Worm (Caenorhabditis elegans) whole organism, L3 larva: Measurements from ENCODE around the gene dcaf-1.
A peak's percentile ranks its signal among the peaks of the same experiment; 100 is the strongest.

Experiments
- R02D3.7 ChIP-seq: fragments of 150-350 bp; optimal IDR thresholded peaks from 2 replicates; lab custom pipeline; 2014; ENCODE audit warnings: missing biosample characterization, missing genetic modification characterization
- aly-2 ChIP-seq: fragments of 150-350 bp; optimal IDR thresholded peaks from 2 replicates; lab custom pipeline; 2014; ENCODE audit warnings: missing biosample characterization, missing genetic modification characterization
- ceh-82 ChIP-seq: fragments of 150-350 bp; optimal IDR thresholded peaks from 2 replicates; lab custom pipeline; 2014; ENCODE audit warnings: missing biosample characterization, missing genetic modification characterization
- daf-12 ChIP-seq: fragments of 150-350 bp; optimal IDR thresholded peaks from 2 replicates; lab custom pipeline; 2014; ENCODE audit warnings: missing biosample characterization, missing genetic modification reagents, missing genetic modification characterization
- egl-27 ChIP-seq: sonication (generic microtip); optimal IDR thresholded peaks from 4 replicates; lab custom pipeline; 2017; ENCODE audit warnings: missing biosample characterization, missing genetic modification reagents, missing genetic modification characterization
- elt-1 ChIP-seq: fragments of 150-350 bp; optimal IDR thresholded peaks from 2 replicates; lab custom pipeline; 2014; ENCODE audit warnings: missing biosample characterization, missing genetic modification characterization
- elt-2 ChIP-seq: sonication (generic microtip); optimal IDR thresholded peaks from 2 replicates; lab custom pipeline; 2016; ENCODE audit warnings: missing genetic modification reagents, mild to moderate bottlenecking, missing genetic modification characterization, missing compliant biosample characterization
- elt-3 ChIP-seq, 3 experiments: fragments of 150-350 bp in 1 of 3; sonication (generic microtip) in 2 of 3; optimal IDR thresholded peaks; 2 replicates in 2 of 3; 4 replicates in 1 of 3; lab custom pipeline; 2014 to 2017; ENCODE audit warnings: missing biosample characterization in 3 of 3, missing genetic modification characterization in 3 of 3
- eor-1 ChIP-seq, 2 experiments: fragments of 150-350 bp; optimal IDR thresholded peaks; 2 replicates each; lab custom pipeline; 2014 to 2018; ENCODE audit warnings: missing biosample characterization in 2 of 2, missing genetic modification characterization in 2 of 2
- fkh-10 ChIP-seq: sonication (generic microtip); optimal IDR thresholded peaks from 2 replicates; lab custom pipeline; 2017; ENCODE audit warnings: missing biosample characterization, missing genetic modification reagents, missing genetic modification characterization
- fos-1 ChIP-seq: fragments of 150-350 bp; optimal IDR thresholded peaks from 2 replicates; lab custom pipeline; 2014; ENCODE audit warnings: missing biosample characterization, missing genetic modification characterization
- hmg-11 ChIP-seq: sonication (generic microtip); optimal IDR thresholded peaks from 2 replicates; lab custom pipeline; 2016; ENCODE audit warnings: missing genetic modification characterization, missing compliant biosample characterization
- jun-1 ChIP-seq: fragments of 150-350 bp; optimal IDR thresholded peaks from 2 replicates; lab custom pipeline; 2014; ENCODE audit warnings: missing biosample characterization, missing genetic modification reagents, missing genetic modification characterization
- lin-15B ChIP-seq: fragments of 150-350 bp; optimal IDR thresholded peaks from 2 replicates; lab custom pipeline; 2014; ENCODE audit warnings: missing biosample characterization, missing genetic modification characterization
- mml-1 ChIP-seq: fragments of 150-350 bp; sonication (generic microtip); optimal IDR thresholded peaks from 3 replicates; lab custom pipeline; 2014; ENCODE audit warnings: missing biosample characterization, missing genetic modification characterization
- nfya-1 ChIP-seq: sonication (generic microtip); optimal IDR thresholded peaks from 2 replicates; lab custom pipeline; 2017; ENCODE audit warnings: missing genetic modification characterization, mild to moderate bottlenecking, missing compliant biosample characterization, antibody characterized with exemption, moderate library complexity; ENCODE audit not compliant: insufficient read depth
- nhr-11 ChIP-seq: fragments of 150-350 bp; optimal IDR thresholded peaks from 2 replicates; lab custom pipeline; 2014; ENCODE audit warnings: missing biosample characterization, missing genetic modification characterization
- nhr-12 ChIP-seq: fragments of 150-350 bp; optimal IDR thresholded peaks from 2 replicates; lab custom pipeline; 2014; ENCODE audit warnings: missing biosample characterization, missing genetic modification characterization
- nhr-237 ChIP-seq: fragments of 150-350 bp; optimal IDR thresholded peaks from 2 replicates; lab custom pipeline; 2014; ENCODE audit warnings: missing biosample characterization, missing genetic modification characterization
- nhr-25 ChIP-seq: sonication (generic microtip); optimal IDR thresholded peaks from 2 replicates; lab custom pipeline; 2017; ENCODE audit warnings: missing biosample characterization, missing genetic modification characterization
- nhr-67 ChIP-seq: fragments of 150-350 bp; optimal IDR thresholded peaks from 2 replicates; lab custom pipeline; 2014; ENCODE audit warnings: missing biosample characterization, missing genetic modification characterization
- nhr-76 ChIP-seq: fragments of 150-350 bp; sonication (generic microtip); optimal IDR thresholded peaks from 5 replicates; lab custom pipeline; 2014; ENCODE audit warnings: missing biosample characterization, missing genetic modification characterization
- pha-4 ChIP-seq: fragments of 150-350 bp; optimal IDR thresholded peaks from 2 replicates; lab custom pipeline; 2014; ENCODE audit warnings: missing biosample characterization, missing genetic modification reagents, missing genetic modification characterization
- pqm-1 ChIP-seq: fragments of 150-350 bp; optimal IDR thresholded peaks from 2 replicates; lab custom pipeline; 2017; ENCODE audit warnings: missing biosample characterization, missing genetic modification characterization, inconsistent platforms
- sea-2 ChIP-seq: fragments of 150-350 bp; sonication (generic microtip); optimal IDR thresholded peaks from 4 replicates; lab custom pipeline; 2014; ENCODE audit warnings: missing biosample characterization, missing genetic modification reagents, missing genetic modification characterization
- skn-1 ChIP-seq: fragments of 150-350 bp; optimal IDR thresholded peaks from 2 replicates; lab custom pipeline; 2014; ENCODE audit warnings: missing biosample characterization, missing genetic modification characterization
- unc-39 ChIP-seq: sonication (generic microtip); optimal IDR thresholded peaks from 4 replicates; lab custom pipeline; 2017; ENCODE audit warnings: missing biosample characterization, missing genetic modification characterization
- ztf-4 ChIP-seq: fragments of 150-350 bp; optimal IDR thresholded peaks from 2 replicates; lab custom pipeline; 2014; ENCODE audit warnings: missing biosample characterization, missing genetic modification characterization

Gene dcaf-1

DNA sequence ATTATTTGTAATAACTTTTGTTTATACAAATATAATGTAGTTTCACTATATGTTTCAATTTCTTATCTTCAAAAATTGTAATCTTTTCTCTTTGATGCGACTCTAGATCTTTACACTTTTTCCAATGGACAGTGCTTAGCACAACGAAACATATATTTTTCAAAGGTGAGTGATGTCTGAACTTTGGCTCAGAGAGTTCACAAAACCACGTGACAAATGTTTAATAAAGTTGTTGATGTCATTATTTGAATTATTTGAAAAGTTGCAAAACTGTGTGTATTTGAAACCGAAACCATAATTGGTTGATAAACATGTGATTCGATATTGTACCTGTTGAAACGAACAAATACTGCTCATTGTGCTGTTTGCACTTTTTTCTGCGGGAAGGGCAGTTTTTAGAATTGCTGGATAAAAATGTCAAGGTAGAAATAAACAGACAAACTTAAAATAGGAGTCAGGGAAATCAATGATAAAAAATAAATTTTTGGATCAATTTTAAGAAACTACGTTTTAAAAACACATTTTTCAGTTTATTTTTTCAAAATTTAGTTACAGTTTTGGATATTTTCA is 38.3 kb downstream of the dcaf-1 start:
- TF ChIP-seq jun-1 (tag; lab: Kevin White, UChicago) (peak; percentile 52), elt-2 (tag; lab: Kevin White, UChicago) (peak; percentile 56), elt-1 (tag; lab: Kevin White, UChicago) (no peak), nhr-237 (tag; lab: Kevin White, UChicago) (no peak), pqm-1 (tag; lab: Kevin White, UChicago) (peak; percentile 82), elt-3 (tag; optimal IDR thresholded peaks at IDR 0.05; lab: Kevin White, UChicago) (no peak), sea-2 (GFP tag; lab: Kevin White, UChicago) (no peak), mml-1 (tag; lab: Kevin White, UChicago) (no peak), nfya-1 (tag; lab: Kevin White, UChicago) (peak; percentile 18), pha-4 (tag; lab: Kevin White, UChicago) (peak; percentile 60), lin-15B (no peak), eor-1 (tag; optimal IDR thresholded peaks at IDR 0.05; lab: Kevin White, UChicago) (no peak)

DNA sequence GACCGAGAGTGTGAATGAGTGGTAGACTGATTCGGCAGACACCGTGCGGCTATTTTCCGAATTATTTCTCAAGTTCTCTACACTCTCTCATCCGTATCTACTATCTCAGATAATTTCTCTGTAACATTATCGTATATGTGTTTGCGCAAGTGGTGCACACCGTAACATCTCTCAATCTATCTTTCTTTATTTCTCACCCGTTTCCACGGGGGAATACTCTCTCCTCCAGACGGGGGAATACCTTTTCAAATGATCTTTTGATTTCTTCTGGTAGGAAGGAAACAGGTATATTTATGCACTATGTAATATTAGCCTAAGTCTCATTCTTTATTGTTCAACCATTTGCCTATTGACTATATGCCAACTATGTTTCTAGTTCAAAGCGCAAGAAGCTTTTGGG is 39.4 kb downstream of the dcaf-1 start:
- TF ChIP-seq hmg-11 (tag; lab: Kevin White, UChicago) (no peak), pha-4 (tag; lab: Kevin White, UChicago) (peak; percentile 43), nhr-25 (tag; lab: Kevin White, UChicago) (peak; percentile 20)

DNA sequence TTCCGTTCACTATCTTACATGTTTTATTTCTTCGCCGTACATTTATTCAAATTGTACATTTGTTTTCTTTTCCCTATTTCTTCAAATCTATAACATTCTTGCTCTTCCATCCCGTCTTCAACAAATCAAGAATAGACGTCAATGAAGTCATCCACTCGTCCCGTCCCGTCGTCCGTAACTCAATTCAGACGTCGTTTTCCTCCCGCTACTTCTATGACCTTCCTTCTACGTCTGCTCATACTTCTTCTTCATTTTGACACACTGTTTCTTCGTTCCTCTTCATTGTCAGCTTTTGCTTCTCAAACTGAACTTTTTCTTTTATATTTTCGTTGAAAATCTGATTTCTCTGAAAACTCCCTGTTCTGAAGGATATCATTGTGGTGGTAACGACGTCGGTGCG is 46.5 kb downstream of the dcaf-1 start:
- TF ChIP-seq fkh-10 (GFP tag; lab: Kevin White, UChicago) (peak; percentile 74), nhr-12 (tag; lab: Kevin White, UChicago) (no peak)

ce11 chrIV:9657753-9658152 is 48.8 kb downstream of the dcaf-1 start, which contains the start of gene acc-1:
TSS of gene acc-1 (plus strand) at chrIV:9658053.
- TF ChIP-seq ztf-4 (tag; lab: Kevin White, UChicago) (no peak), nhr-67 (tag; lab: Kevin White, UChicago) (no peak), hmg-11 (tag; lab: Kevin White, UChicago) (no peak), skn-1 (no peak), egl-27 (tag; lab: Kevin White, UChicago) (no peak), ceh-82 (no peak)
- TF ChIP-seq, all 47 proteins: peak for 0

DNA sequence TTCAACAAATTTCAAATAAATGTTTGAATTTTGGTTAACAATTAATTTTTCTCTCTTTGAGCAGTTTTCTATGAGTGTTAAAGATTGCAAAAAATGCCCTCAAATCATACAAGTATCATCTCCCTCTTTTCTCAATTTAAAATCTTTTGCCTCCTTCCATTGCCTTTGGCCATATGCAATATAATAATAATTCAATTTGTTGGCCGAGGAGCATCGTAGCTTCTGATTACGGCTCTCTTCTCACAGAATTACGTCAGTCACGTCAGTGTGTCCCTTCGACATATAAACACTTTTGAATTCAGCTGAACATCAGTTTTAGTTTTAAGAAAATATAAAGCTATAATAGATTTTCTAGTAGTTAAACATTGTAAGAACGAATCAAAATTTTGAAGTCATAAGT is 51.0 kb downstream of the dcaf-1 start:
- TF ChIP-seq unc-39 (tag; lab: Kevin White, UChicago): no peak
- TF ChIP-seq nhr-25 (tag; lab: Kevin White, UChicago): no peak
- no peak for TF ChIP-seq sea-2 (GFP tag; lab: Kevin White, UChicago)
- no peak for TF ChIP-seq fos-1
- TF ChIP-seq ceh-82: no peak
- TF ChIP-seq jun-1 (tag; lab: Kevin White, UChicago): no peak
- TF ChIP-seq nfya-1 (tag; lab: Kevin White, UChicago): no peak
- TF ChIP-seq, all 47 proteins: peak for 0

DNA sequence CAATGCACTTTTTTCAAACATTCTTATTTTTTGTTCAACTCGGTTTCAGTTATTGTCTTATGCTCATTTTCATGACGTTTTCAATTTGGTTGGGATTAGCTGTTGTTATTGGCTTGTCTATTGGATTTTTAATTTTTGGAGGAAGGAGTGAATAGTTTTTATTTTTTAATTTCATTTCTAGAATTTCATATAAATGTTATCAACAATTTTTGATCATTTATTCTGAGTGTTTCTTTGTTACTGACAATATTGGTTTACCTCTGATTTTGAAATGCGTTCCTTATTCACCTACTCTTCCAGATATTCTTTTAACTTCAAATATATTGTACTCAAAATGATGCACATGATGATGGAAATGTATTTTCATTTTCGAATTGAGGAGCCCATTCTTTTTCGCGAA is 52.5 kb downstream of the dcaf-1 start, which contains the start of gene F58G6.7:
F58G6.7 (plus strand) TSS at position 301 of the 400 bp plus-strand sequence.
- TF ChIP-seq nhr-12 (tag; lab: Kevin White, UChicago): no peak
- TF ChIP-seq mml-1 (tag; lab: Kevin White, UChicago): no peak
- no peak for TF ChIP-seq daf-12 (tag; lab: Kevin White, UChicago)

DNA sequence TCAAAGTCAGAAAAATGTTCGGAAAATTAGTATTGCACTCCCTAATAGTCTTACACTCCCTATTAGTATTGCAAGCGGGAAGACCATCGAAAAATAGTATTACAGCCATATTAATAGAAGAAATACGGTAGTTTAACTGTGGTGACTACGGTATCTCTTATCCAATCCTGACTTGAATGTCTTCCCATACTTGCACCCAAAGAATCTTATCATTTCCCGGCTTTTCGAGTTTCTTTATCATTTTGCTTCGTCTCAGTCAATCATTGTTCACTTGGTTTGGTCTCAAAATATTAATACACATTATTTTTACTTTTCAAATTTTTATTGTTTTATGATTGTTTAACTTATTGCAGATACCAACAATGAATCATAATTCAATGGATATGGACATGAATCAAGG is 53.3 kb downstream of the dcaf-1 start, which contains the start of gene F58G6.3:
F58G6.3 (plus strand) TSS at position 352 of the 400 bp plus-strand sequence.
- TF ChIP-seq aly-2 (tag; lab: Kevin White, UChicago) (no peak), sea-2 (GFP tag; lab: Kevin White, UChicago) (no peak), mml-1 (tag; lab: Kevin White, UChicago) (no peak), nhr-11 (no peak), hmg-11 (tag; lab: Kevin White, UChicago) (no peak), pqm-1 (tag; lab: Kevin White, UChicago) (peak; percentile 35), elt-2 (tag; lab: Kevin White, UChicago) (peak; percentile 62), nhr-67 (tag; lab: Kevin White, UChicago) (no peak), nfya-1 (tag; lab: Kevin White, UChicago) (peak; percentile 7), nhr-76 (tag; lab: Kevin White, UChicago) (no peak), R02D3.7 (no peak), fkh-10 (GFP tag; lab: Kevin White, UChicago) (no peak)
